Fruit fly (Drosophila melanogaster): ENCODE data around the gene Hipk.

DNA sequence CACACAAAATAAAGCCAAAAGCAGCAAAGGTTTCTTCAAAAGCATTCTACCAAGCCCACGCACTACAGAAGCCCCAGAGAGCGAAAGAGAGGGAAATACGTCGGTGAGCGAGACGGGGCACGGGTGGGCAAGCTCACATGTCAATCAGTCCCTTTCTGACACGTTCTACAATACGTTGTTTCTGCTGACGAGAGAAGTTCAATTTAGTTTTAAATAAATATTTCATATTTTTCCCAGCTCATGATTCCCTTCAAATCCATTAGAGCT, 7.9 kb downstream of the Hipk start:
- TF ChIP-seq Myc (optimal IDR thresholded peaks at IDR 0.05) (no peak), psq (optimal IDR thresholded peaks at IDR 0.05) (no peak)

Data from Kc167 (cell line).